Fruit fly (Drosophila melanogaster): ENCODE data around the gene nero.

Gene nero

DNA sequence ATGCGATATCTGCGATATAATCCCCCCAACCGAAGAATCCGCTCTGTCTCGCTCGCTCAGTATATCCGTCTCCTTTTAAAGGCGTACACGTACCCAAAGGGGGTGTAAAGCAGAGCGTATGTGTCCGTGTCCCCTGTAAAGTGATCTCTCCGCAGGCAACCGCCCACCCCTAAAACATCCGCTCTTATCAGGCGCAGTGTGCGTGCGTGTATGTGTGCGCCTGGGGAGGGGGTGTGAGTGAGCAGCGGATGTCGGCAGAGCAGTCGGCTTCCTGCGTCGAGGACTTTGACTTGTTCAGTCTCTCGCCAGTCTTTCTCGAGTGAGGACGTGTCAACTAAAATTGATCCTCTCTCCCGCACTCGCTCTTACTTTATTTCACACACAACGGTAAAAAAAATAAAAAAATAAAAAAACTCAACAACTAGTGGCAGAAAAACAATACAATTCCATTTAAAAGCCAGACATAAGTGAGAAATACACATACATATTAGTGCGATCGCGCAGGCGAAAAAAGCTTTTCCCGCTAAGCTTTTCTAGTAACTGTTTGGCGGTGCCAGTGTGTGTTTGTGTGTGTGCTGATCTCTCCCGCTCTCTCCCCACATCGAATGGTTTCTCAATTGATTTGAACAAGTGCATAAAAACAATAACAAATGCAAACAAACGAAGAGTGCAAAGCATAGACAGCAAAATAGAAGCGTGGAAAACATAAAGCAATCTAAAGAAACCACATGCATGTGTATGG is 21.7 kb downstream of the nero start (continued):
- TF ChIP-seq Eip75B (GFP tag; optimal IDR thresholded peaks at IDR 0.05) = peak; percentile 9
- TF ChIP-seq spab (GFP tag; optimal IDR thresholded peaks at IDR 0.05) = peak; percentile 46
- TF ChIP-seq CG8119 (GFP tag; IDR thresholded peaks at IDR 0.05) = peak; percentile 45; the same call in 1 of the 3 replicates
- TF ChIP-seq Smox (GFP tag; optimal IDR thresholded peaks at IDR 0.05) = no peak
- no peak for TF ChIP-seq OdsH (GFP tag; optimal IDR thresholded peaks at IDR 0.05)
- no peak for TF ChIP-seq Sox102F (GFP tag; optimal IDR thresholded peaks at IDR 0.05)
- TF ChIP-seq acj6 (GFP tag; optimal IDR thresholded peaks at IDR 0.05) = no peak
- TF ChIP-seq CG15336 (GFP tag; IDR thresholded peaks at IDR 0.05) = peak; percentile 41; the same call in 1 of the 2 replicates
- no peak for TF ChIP-seq dac (GFP tag; optimal IDR thresholded peaks at IDR 0.05)

dm6 chr3R:31724580-31725320 is 22.6 kb downstream of the nero start:
- TF ChIP-seq svp (GFP tag) (peak; percentile 85), Sox102F (GFP tag; optimal IDR thresholded peaks at IDR 0.05) (peak; percentile 35), CG6854 (GFP tag; optimal IDR thresholded peaks at IDR 0.05) (peak; percentile 64), CG32006 (GFP tag; optimal IDR thresholded peaks at IDR 0.05) (no peak), fd85E (GFP tag; optimal IDR thresholded peaks at IDR 0.05) (peak; percentile 30), spab (GFP tag; optimal IDR thresholded peaks at IDR 0.05) (no peak), fd59A (GFP tag; optimal IDR thresholded peaks at IDR 0.05) (peak; percentile 22), Blimp-1 (GFP tag; optimal IDR thresholded peaks at IDR 0.05) (no peak), salr (GFP tag; optimal IDR thresholded peaks at IDR 0.05) (no peak), acj6 (GFP tag; optimal IDR thresholded peaks at IDR 0.05) (peak; percentile 19), achi (GFP tag; optimal IDR thresholded peaks at IDR 0.05) (no peak), CG10669 (GFP tag; optimal IDR thresholded peaks at IDR 0.05) (no peak), topi (GFP tag; optimal IDR thresholded peaks at IDR 0.05) (peak; percentile 6), CG15336 (GFP tag; IDR thresholded peaks at IDR 0.05) (peak; percentile 4; the same call in 1 of the 2 replicates), CG7368 (GFP tag; optimal IDR thresholded peaks at IDR 0.05) (no peak), Ets96B (tag; optimal IDR thresholded peaks at IDR 0.05) (no peak), CG4318 (GFP tag; optimal IDR thresholded peaks at IDR 0.05) (no peak), CG6276 (GFP tag; optimal IDR thresholded peaks at IDR 0.05) (no peak), Lpt (GFP tag; optimal IDR thresholded peaks at IDR 0.05) (no peak), net (GFP tag; optimal IDR thresholded peaks at IDR 0.05) (peak; percentile 57), CG6163 (GFP tag; IDR thresholded peaks at IDR 0.05) (peak; percentile 61; the same call in 2 of the 3 replicates), CG10631 (GFP tag; optimal IDR thresholded peaks at IDR 0.05) (peak; percentile 8), Met (GFP tag; optimal IDR thresholded peaks at IDR 0.05) (no peak), CG6792 (GFP tag; optimal IDR thresholded peaks at IDR 0.05) (no peak), CG16779 (tag; optimal IDR thresholded peaks at IDR 0.05) (peak; percentile 48), Hr4 (GFP tag; optimal IDR thresholded peaks at IDR 0.05) (no peak), Sox15 (GFP tag; optimal IDR thresholded peaks at IDR 0.05) (peak; percentile 21), CG9139 (GFP tag; optimal IDR thresholded peaks at IDR 0.05) (peak; percentile 25), Eip75B (GFP tag; optimal IDR thresholded peaks at IDR 0.05) (peak; percentile 24), Hr38 (GFP tag; optimal IDR thresholded peaks at IDR 0.05) (no peak), CG11294 (GFP tag; IDR thresholded peaks at IDR 0.05) (no peak), Eip93F (GFP tag; optimal IDR thresholded peaks at IDR 0.05) (no peak), CG6808 (GFP tag; optimal IDR thresholded peaks at IDR 0.05) (peak; percentile 40), CG11762 (GFP tag; optimal IDR thresholded peaks at IDR 0.05; ENCODE audit: insufficient read depth) (no peak), CG8119 (GFP tag; IDR thresholded peaks at IDR 0.05) (peak; percentile 57; the same call in 2 of the 3 replicates), dac (GFP tag; optimal IDR thresholded peaks at IDR 0.05) (no peak), CG3919 (GFP tag; optimal IDR thresholded peaks at IDR 0.05) (peak; percentile 42), CG8632 (GFP tag; optimal IDR thresholded peaks at IDR 0.05) (no peak), Gug (GFP tag; IDR thresholded peaks at IDR 0.05) (no peak), vri (GFP tag; optimal IDR thresholded peaks at IDR 0.05) (peak; percentile 71), lz (GFP tag; optimal IDR thresholded peaks at IDR 0.05) (no peak), dsx (GFP tag; optimal IDR thresholded peaks at IDR 0.05; ENCODE audit: poor library complexity, severe bottlenecking) (no peak), fkh (GFP tag; optimal IDR thresholded peaks at IDR 0.05) (no peak), Sox14 (GFP tag; optimal IDR thresholded peaks at IDR 0.05) (no peak)

Data from whole organism, prepupa.